Worm (Caenorhabditis elegans): Measurements from ENCODE around the gene tag-30.
A peak's percentile ranks its signal among the peaks of the same experiment; 100 is the strongest.

ce11 chrIV:11897710-11898109, 42.8 kb upstream of the tag-30 start:
- TF ChIP-seq ama-1 (optimal IDR thresholded peaks at IDR 0.05) (no peak), nhr-25 (tag; optimal IDR thresholded peaks at IDR 0.05) (peak; percentile 73), mab-5 (tag; optimal IDR thresholded peaks at IDR 0.05) (no peak), nhr-129 (tag; optimal IDR thresholded peaks at IDR 0.05) (no peak), nhr-11 (tag; optimal IDR thresholded peaks at IDR 0.05) (no peak), elt-3 (tag; optimal IDR thresholded peaks at IDR 0.05) (no peak), nhr-23 (tag; optimal IDR thresholded peaks at IDR 0.05) (no peak), nhr-6 (tag; optimal IDR thresholded peaks at IDR 0.05) (no peak), alr-1 (tag; optimal IDR thresholded peaks at IDR 0.05) (no peak), nhr-10 (tag; optimal IDR thresholded peaks at IDR 0.05) (no peak)
